Worm (Caenorhabditis elegans) whole organism, L2 larva: Measurements from ENCODE around the gene pitr-1.

Source experiments
- C34F6.9 ChIP-seq: fragments of 150-350 bp; optimal IDR thresholded peaks from 2 replicates; lab custom pipeline; 2014; ENCODE audit warnings: missing biosample characterization, missing genetic modification characterization
- F13H6.1 ChIP-seq: sonication (generic microtip); optimal IDR thresholded peaks from 2 replicates; lab custom pipeline; 2016; ENCODE audit warnings: missing genetic modification characterization, missing compliant biosample characterization
- Y55F3AM.14 ChIP-seq: fragments of 200-800 bp; sonication (Bioruptor generic); optimal IDR thresholded peaks from 2 replicates; lab custom pipeline; 2018; ENCODE audit warnings: mild to moderate bottlenecking, missing genetic modification characterization, missing compliant biosample characterization
- ZK546.5 ChIP-seq: sonication (generic microtip); optimal IDR thresholded peaks from 2 replicates; lab custom pipeline; 2017; ENCODE audit warnings: missing biosample characterization, missing genetic modification characterization
- ama-1 ChIP-seq: fragments of 150-350 bp; optimal IDR thresholded peaks from 2 replicates; lab custom pipeline; 2018; ENCODE audit warnings: inconsistent platforms
- blmp-1 ChIP-seq: sonication (generic microtip); optimal IDR thresholded peaks from 2 replicates; lab custom pipeline; 2017; ENCODE audit warnings: missing genetic modification characterization, mild to moderate bottlenecking, missing compliant biosample characterization, antibody characterized with exemption, moderate library complexity; ENCODE audit not compliant: insufficient read depth
- ceh-16 ChIP-seq: fragments of 150-350 bp; optimal IDR thresholded peaks from 2 replicates; lab custom pipeline; 2014; ENCODE audit warnings: missing biosample characterization, missing genetic modification characterization
- ceh-82 ChIP-seq: fragments of 150-350 bp; optimal IDR thresholded peaks from 2 replicates; lab custom pipeline; 2014; ENCODE audit warnings: missing biosample characterization, missing genetic modification characterization
- crh-2 ChIP-seq: sonication (generic microtip); optimal IDR thresholded peaks from 2 replicates; lab custom pipeline; 2017; ENCODE audit warnings: missing biosample characterization, missing genetic modification characterization
- dmd-4 ChIP-seq: sonication (generic microtip); optimal IDR thresholded peaks from 2 replicates; lab custom pipeline; 2017; ENCODE audit warnings: missing biosample characterization, missing genetic modification characterization
- elt-1 ChIP-seq: fragments of 150-350 bp; optimal IDR thresholded peaks from 2 replicates; lab custom pipeline; 2014; ENCODE audit warnings: missing biosample characterization, missing genetic modification characterization
- elt-3 ChIP-seq: sonication (generic microtip); optimal IDR thresholded peaks from 2 replicates; lab custom pipeline; 2017; ENCODE audit warnings: missing biosample characterization, missing genetic modification characterization
- lin-11 ChIP-seq: fragments of 150-350 bp; sonication (generic microtip); optimal IDR thresholded peaks from 2 replicates; lab custom pipeline; 2014; ENCODE audit warnings: missing biosample characterization, missing genetic modification characterization, inconsistent platforms, mixed read lengths
- lin-13 ChIP-seq: fragments of 150-350 bp; optimal IDR thresholded peaks from 2 replicates; lab custom pipeline; 2014; ENCODE audit warnings: missing biosample characterization, missing genetic modification reagents, missing genetic modification characterization
- mab-5 ChIP-seq: fragments of 150-350 bp; optimal IDR thresholded peaks from 2 replicates; lab custom pipeline; 2014; ENCODE audit warnings: missing biosample characterization, missing genetic modification characterization
- mbf-1 ChIP-seq: sonication (generic microtip); optimal IDR thresholded peaks from 2 replicates; lab custom pipeline; 2017; ENCODE audit warnings: missing biosample characterization, missing genetic modification characterization
- nhr-11 ChIP-seq: fragments of 150-350 bp; optimal IDR thresholded peaks from 2 replicates; lab custom pipeline; 2014; ENCODE audit warnings: missing biosample characterization, missing genetic modification characterization
- nhr-12 ChIP-seq: fragments of 150-350 bp; optimal IDR thresholded peaks from 2 replicates; lab custom pipeline; 2014; ENCODE audit warnings: missing biosample characterization, missing genetic modification characterization
- nhr-129 ChIP-seq: fragments of 150-350 bp; optimal IDR thresholded peaks from 2 replicates; lab custom pipeline; 2014; ENCODE audit warnings: missing biosample characterization, missing genetic modification characterization
- nhr-23 ChIP-seq: fragments of 150-350 bp; optimal IDR thresholded peaks from 2 replicates; lab custom pipeline; 2014; ENCODE audit warnings: missing biosample characterization, missing genetic modification reagents, missing genetic modification characterization
- nhr-237 ChIP-seq: fragments of 150-350 bp; optimal IDR thresholded peaks from 2 replicates; lab custom pipeline; 2014; ENCODE audit warnings: missing biosample characterization, missing genetic modification characterization
- nhr-25 ChIP-seq: fragments of 150-350 bp; sonication (generic microtip); optimal IDR thresholded peaks from 3 replicates; lab custom pipeline; 2014; ENCODE audit warnings: missing biosample characterization, missing genetic modification characterization
- sem-4 ChIP-seq: fragments of 150-350 bp; optimal IDR thresholded peaks from 2 replicates; lab custom pipeline; 2014; ENCODE audit warnings: missing biosample characterization, missing genetic modification reagents, missing genetic modification characterization
- skn-1 ChIP-seq: sonication (generic microtip); optimal IDR thresholded peaks from 2 replicates; lab custom pipeline; 2017; ENCODE audit warnings: missing biosample characterization, missing genetic modification characterization
- sma-3 ChIP-seq: sonication (generic microtip); optimal IDR thresholded peaks from 2 replicates; lab custom pipeline; 2016; ENCODE audit warnings: missing genetic modification reagents, missing genetic modification characterization, missing compliant biosample characterization
- sma-9 ChIP-seq, 2 experiments: fragments of 150-350 bp in 1 of 2; sonication (generic microtip) in 1 of 2; optimal IDR thresholded peaks; 2 replicates each; lab custom pipeline; 2014 to 2016; ENCODE audit warnings: missing genetic modification characterization in 2 of 2, mild to moderate bottlenecking in 1 of 2, missing biosample characterization in 1 of 2, missing compliant biosample characterization in 1 of 2, missing genetic modification reagents in 1 of 2, moderate library complexity in 1 of 2
- snpc-4 ChIP-seq: fragments of 150-350 bp; optimal IDR thresholded peaks from 2 replicates; lab custom pipeline; 2014; ENCODE audit warnings: missing biosample characterization, missing genetic modification characterization
- unc-55 ChIP-seq: fragments of 150-350 bp; sonication (generic microtip); optimal IDR thresholded peaks from 3 replicates; lab custom pipeline; 2014; ENCODE audit warnings: missing biosample characterization, missing genetic modification reagents, missing genetic modification characterization
- unc-62 ChIP-seq: fragments of 150-350 bp; optimal IDR thresholded peaks from 2 replicates; lab custom pipeline; 2014; ENCODE audit warnings: missing biosample characterization, missing genetic modification reagents, missing genetic modification characterization
- ztf-1 ChIP-seq: fragments of 200-800 bp; sonication (Bioruptor generic); conservative IDR thresholded peaks from 2 replicates; pipeline ENCODE4 v1.3.6; 2022; ENCODE audit warnings: missing genetic modification characterization, missing compliant biosample characterization
- ztf-11 ChIP-seq: sonication (generic microtip); optimal IDR thresholded peaks from 2 replicates; lab custom pipeline; 2017; ENCODE audit warnings: missing biosample characterization, missing genetic modification characterization
- ztf-4 ChIP-seq: fragments of 150-350 bp; optimal IDR thresholded peaks from 2 replicates; lab custom pipeline; 2014; ENCODE audit warnings: missing biosample characterization, missing genetic modification characterization

pitr-1 gene

DNA sequence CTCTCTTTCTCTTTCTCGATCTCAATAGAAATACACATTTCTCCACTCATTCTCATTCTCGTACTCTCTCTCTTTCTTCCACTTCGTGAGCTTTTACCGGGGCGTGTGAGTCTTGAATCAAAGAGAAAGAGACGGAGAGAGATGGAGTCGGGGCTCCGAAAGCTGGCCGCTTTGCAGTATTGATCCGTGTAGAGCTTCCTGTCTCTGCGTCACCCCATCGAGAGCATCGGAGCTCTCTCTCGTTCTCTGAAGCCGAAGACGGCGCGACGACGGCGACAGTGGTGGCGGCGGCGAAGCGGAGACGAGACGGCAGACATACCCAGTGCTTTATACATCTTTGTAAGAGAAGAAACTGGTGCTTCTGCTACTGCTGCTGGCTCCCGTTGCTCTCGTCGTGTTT is 8.2 kb downstream of the pitr-1 start (continued):
- no peak for TF ChIP-seq elt-3 (tag; lab: Kevin White, UChicago)

ce11 chrIV:7403422-7403821 is 9.5 kb downstream of the pitr-1 start:
- TF ChIP-seq ama-1 (lab: Kevin White, UChicago) (no peak), unc-62 (no peak), lin-13 (GFP tag; lab: Kevin White, UChicago) (no peak), sem-4 (no peak), nhr-11 (tag; lab: Kevin White, UChicago) (no peak)

DNA sequence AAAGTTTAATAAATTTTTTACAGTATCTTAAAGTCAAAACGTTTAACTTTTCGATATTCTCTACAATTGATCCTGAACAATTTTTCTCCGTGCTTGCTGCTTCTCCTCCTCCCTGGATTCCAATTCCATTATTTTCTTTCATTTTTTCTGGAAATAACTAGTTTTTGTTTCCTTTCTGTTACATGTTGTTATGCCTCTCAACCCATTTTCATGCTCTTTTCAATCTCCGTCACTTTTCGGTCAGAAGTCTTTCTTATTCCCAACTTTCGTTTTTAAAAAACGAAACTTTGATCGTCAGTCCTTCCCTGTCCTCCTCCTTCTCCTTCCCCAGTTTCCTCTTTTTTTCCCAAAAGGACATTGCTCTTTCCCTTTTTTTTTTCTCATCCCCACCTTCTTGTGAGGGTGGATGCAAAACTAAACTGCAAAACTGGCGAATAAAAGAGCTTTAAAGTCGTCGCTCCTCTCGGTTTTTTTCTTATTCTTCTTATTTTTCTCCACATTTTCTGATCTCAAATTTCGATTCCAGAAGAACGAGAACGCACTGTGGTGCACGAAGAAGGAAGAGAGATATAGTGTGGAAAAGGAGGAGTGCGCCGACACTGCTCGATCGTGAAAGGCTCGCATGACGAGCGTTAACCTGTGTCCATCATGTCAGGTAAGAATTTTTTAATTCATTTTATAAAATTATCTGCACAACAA is 11.2 kb downstream of the pitr-1 start, which contains the start of the genes C48A7.16 and egl-19:
Gene C48A7.16 (plus strand): TSS at position 544 of the 699 bp plus-strand sequence.
Gene egl-19 (plus strand): TSS at position 649 of the 699 bp plus-strand sequence.
- TF ChIP-seq ZK546.5 (tag; lab: Kevin White, UChicago), result no peak
- no peak for TF ChIP-seq dmd-4 (tag; lab: Kevin White, UChicago)
- no peak for TF ChIP-seq nhr-12
- TF ChIP-seq ceh-82 (tag; lab: Kevin White, UChicago), result no peak

ce11 chrIV:7406690-7407089 is 12.8 kb downstream of the pitr-1 start:
- TF ChIP-seq crh-2 (tag; lab: Kevin White, UChicago) (no peak), mbf-1 (no peak), skn-1 (tag; lab: Kevin White, UChicago) (no peak), sma-9 (GFP tag; optimal IDR thresholded peaks at IDR 0.05; lab: Kevin White, UChicago) (no peak), sma-9 (tag; optimal IDR thresholded peaks at IDR 0.05; lab: Kevin White, UChicago) (no peak), sma-3 (GFP tag; lab: Kevin White, UChicago) (no peak), elt-1 (tag; lab: Kevin White, UChicago) (no peak), ama-1 (lab: Kevin White, UChicago) (no peak), nhr-11 (tag; lab: Kevin White, UChicago) (no peak), ztf-1 (GFP tag; lab: Robert Waterston, UW) (no peak), nhr-25 (tag; lab: Kevin White, UChicago) (no peak), dmd-4 (tag; lab: Kevin White, UChicago) (no peak), unc-55 (GFP tag; lab: Kevin White, UChicago) (no peak), nhr-23 (tag; lab: Kevin White, UChicago) (no peak)

ce11 chrIV:7407301-7407700 is 13.4 kb downstream of the pitr-1 start:
- TF ChIP-seq ceh-82 (tag; lab: Kevin White, UChicago), result no peak
- TF ChIP-seq Y55F3AM.14 (GFP tag; lab: Kevin White, UChicago), result no peak
- TF ChIP-seq dmd-4 (tag; lab: Kevin White, UChicago), result no peak
- no peak for TF ChIP-seq ztf-1 (GFP tag; lab: Robert Waterston, UW)
- TF ChIP-seq nhr-12, result no peak
- TF ChIP-seq nhr-25 (tag; lab: Kevin White, UChicago), result no peak
- TF ChIP-seq lin-11 (tag; lab: Kevin White, UChicago), result no peak

DNA sequence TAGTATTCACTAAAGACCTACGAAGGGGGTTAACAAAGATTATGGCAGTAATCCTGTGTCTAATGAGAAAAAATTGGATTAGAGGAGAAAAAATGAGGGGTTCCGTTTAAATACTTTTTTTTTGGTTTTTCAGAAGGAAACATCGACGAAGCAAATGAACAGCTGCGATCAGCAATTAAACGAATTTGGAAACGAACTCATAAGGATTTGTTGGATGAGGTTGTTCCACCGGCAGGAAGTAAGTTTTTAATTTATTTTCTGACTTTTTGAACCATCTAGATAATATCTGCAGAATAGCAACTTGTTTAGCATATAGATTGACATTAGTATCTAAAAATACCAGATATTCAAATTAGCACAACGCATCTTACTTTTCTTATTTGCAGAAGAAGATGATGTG is 19.7 kb downstream of the pitr-1 start:
- TF ChIP-seq F13H6.1 (tag; lab: Kevin White, UChicago), result no peak
- no peak for TF ChIP-seq ztf-11
- TF ChIP-seq C34F6.9 (tag; lab: Kevin White, UChicago), result no peak
- TF ChIP-seq nhr-23 (tag; lab: Kevin White, UChicago), result no peak
- no peak for TF ChIP-seq nhr-25 (tag; lab: Kevin White, UChicago)
- TF ChIP-seq ama-1 (lab: Kevin White, UChicago), result no peak
- TF ChIP-seq blmp-1, result no peak
- no peak for TF ChIP-seq dmd-4 (tag; lab: Kevin White, UChicago)
- TF ChIP-seq nhr-129 (tag; lab: Kevin White, UChicago), result no peak
- TF ChIP-seq elt-1 (tag; lab: Kevin White, UChicago), result no peak
- no peak for TF ChIP-seq unc-62
- no peak for TF ChIP-seq sem-4
- TF ChIP-seq skn-1 (tag; lab: Kevin White, UChicago), result no peak
- TF ChIP-seq snpc-4 (tag; lab: Kevin White, UChicago), result no peak
- no peak for TF ChIP-seq ztf-4 (tag; lab: Kevin White, UChicago)
- no peak for TF ChIP-seq nhr-237
- no peak for TF ChIP-seq mab-5 (tag; lab: Kevin White, UChicago)
- no peak for TF ChIP-seq ceh-16 (tag; lab: Kevin White, UChicago)
- no peak for TF ChIP-seq sma-9 (GFP tag; optimal IDR thresholded peaks at IDR 0.05; lab: Kevin White, UChicago)
- TF ChIP-seq sma-9 (tag; optimal IDR thresholded peaks at IDR 0.05; lab: Kevin White, UChicago), result no peak
